Worm (Caenorhabditis elegans): ENCODE measurements around the gene dhs-23.

- TF ChIP-seq Y53F4B.3 (GFP tag; IDR thresholded peaks at IDR 0.05) (no peak), efl-1 (GFP tag; optimal IDR thresholded peaks at IDR 0.05) (no peak)
Measured at ce11 chrV:15398728-15399127, 17.7 kb downstream of the dhs-23 start, which contains the start of gene fbxa-199.
